Fruit fly (Drosophila melanogaster): ENCODE data around the gene CG12519.

- TF ChIP-seq CG14655 (GFP tag; optimal IDR thresholded peaks at IDR 0.05) (no peak), CG9948 (tag; optimal IDR thresholded peaks at IDR 0.05) (no peak), Ets98B (GFP tag; IDR thresholded peaks at IDR 0.05) (no peak), CG34367 (tag; optimal IDR thresholded peaks at IDR 0.05) (no peak), CG12605 (GFP tag; IDR thresholded peaks at IDR 0.05) (no peak), Snoo (tag; optimal IDR thresholded peaks at IDR 0.05) (no peak), fd96Ca (GFP tag; IDR thresholded peaks at IDR 0.05) (no peak), CG8159 (tag; optimal IDR thresholded peaks at IDR 0.05) (no peak), gl (tag; optimal IDR thresholded peaks at IDR 0.05) (no peak), EcR (GFP tag; optimal IDR thresholded peaks at IDR 0.05) (no peak), Pif1A (GFP tag; optimal IDR thresholded peaks at IDR 0.05) (no peak), CG4496 (GFP tag; IDR thresholded peaks at IDR 0.05) (no peak), CG17806 (tag; optimal IDR thresholded peaks at IDR 0.05) (no peak), CG8301 (tag; optimal IDR thresholded peaks at IDR 0.05) (no peak)
Measured at dm6 chr3L:19495991-19496588, 23.8 kb downstream of the CG12519 start.
